Worm (Caenorhabditis elegans) whole organism, L2 larva: ENCODE measurements around the gene C12D8.20.

Experiments
- ama-1 ChIP-seq: fragments of 150-350 bp; optimal IDR thresholded peaks from 2 replicates; lab custom pipeline; 2018; ENCODE audit warnings: inconsistent platforms
- blmp-1 ChIP-seq: sonication (generic microtip); optimal IDR thresholded peaks from 2 replicates; lab custom pipeline; 2017; ENCODE audit warnings: missing genetic modification characterization, mild to moderate bottlenecking, missing compliant biosample characterization, antibody characterized with exemption, moderate library complexity; ENCODE audit not compliant: insufficient read depth
- ceh-16 ChIP-seq: fragments of 150-350 bp; optimal IDR thresholded peaks from 2 replicates; lab custom pipeline; 2014; ENCODE audit warnings: missing biosample characterization, missing genetic modification characterization
- elt-1 ChIP-seq: fragments of 150-350 bp; optimal IDR thresholded peaks from 2 replicates; lab custom pipeline; 2014; ENCODE audit warnings: missing biosample characterization, missing genetic modification characterization
- peb-1 ChIP-seq: fragments of 150-350 bp; optimal IDR thresholded peaks from 2 replicates; lab custom pipeline; 2014; ENCODE audit warnings: missing biosample characterization, missing genetic modification characterization
- skn-1 ChIP-seq: sonication (generic microtip); optimal IDR thresholded peaks from 2 replicates; lab custom pipeline; 2017; ENCODE audit warnings: missing biosample characterization, missing genetic modification characterization
- snpc-4 ChIP-seq: fragments of 150-350 bp; optimal IDR thresholded peaks from 2 replicates; lab custom pipeline; 2014; ENCODE audit warnings: missing biosample characterization, missing genetic modification characterization
- ztf-11 ChIP-seq: sonication (generic microtip); optimal IDR thresholded peaks from 2 replicates; lab custom pipeline; 2017; ENCODE audit warnings: missing biosample characterization, missing genetic modification characterization

DNA sequence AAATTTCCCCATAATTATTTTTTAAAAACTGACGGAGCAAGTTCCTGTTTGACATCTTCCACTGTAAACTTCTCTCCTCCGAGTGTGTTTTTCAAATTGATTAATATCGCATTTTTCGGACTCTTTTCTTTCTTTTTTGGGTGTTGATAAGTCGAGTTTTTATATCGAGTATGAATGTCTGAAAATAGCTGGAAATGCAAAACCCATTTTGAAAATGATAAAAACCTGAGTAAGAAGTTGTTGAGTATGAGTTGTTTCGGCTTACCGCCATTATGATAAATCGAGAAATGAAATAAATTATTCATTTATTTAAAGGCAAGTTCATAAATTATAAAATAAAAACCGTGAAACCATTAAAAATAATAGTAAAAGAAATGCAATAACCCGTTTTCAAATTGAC lies 36.4 kb upstream of the C12D8.20 start, which contains the start of gene ZK856.18:
- TF ChIP-seq ama-1 (lab: Kevin White, UChicago), result no peak
- no peak for TF ChIP-seq ceh-16 (tag; lab: Kevin White, UChicago)
- TF ChIP-seq snpc-4 (tag; lab: Kevin White, UChicago), result no peak
- no peak for TF ChIP-seq elt-1
- TF ChIP-seq peb-1 (tag; lab: Kevin White, UChicago), result no peak
- no peak for TF ChIP-seq ztf-11
- TF ChIP-seq skn-1 (tag; lab: Kevin White, UChicago), result no peak
- no peak for TF ChIP-seq blmp-1 (tag; lab: Kevin White, UChicago)
